Worm (Caenorhabditis elegans): Measurements from ENCODE around the gene C14A11.6.
"Not testable (repeated sequence)": the region's sequence is repeated elsewhere in the genome, so short reads cannot be mapped to it uniquely, and the experiment has no call there.

C14A11.6 gene

ce11 chrX:2807390-2807789 is 6.6 kb downstream of the C14A11.6 start, which contains the start of gene C14A11.5:
Gene C14A11.5 (minus strand): TSS chrX:2807528.
- TF ChIP-seq nhr-27 (tag; optimal IDR thresholded peaks at IDR 0.05) = no peak
- TF ChIP-seq ekl-4 (GFP tag; IDR thresholded peaks at IDR 0.05) = no peak
- peak; percentile 18 for TF ChIP-seq ztf-18 (tag; optimal IDR thresholded peaks at IDR 0.05)

- TF ChIP-seq Y95B8A.8 (GFP tag; IDR thresholded peaks at IDR 0.05) = no peak
- no peak for TF ChIP-seq aptf-3 (GFP tag; IDR thresholded peaks at IDR 0.05)
- no peak for TF ChIP-seq egl-18 (GFP tag; IDR thresholded peaks at IDR 0.05)
- TF ChIP-seq T07F8.4 (tag; optimal IDR thresholded peaks at IDR 0.05) = no peak
- no peak for TF ChIP-seq F49E8.2 (tag; optimal IDR thresholded peaks at IDR 0.05; ENCODE audit: insufficient read depth)
- TF ChIP-seq madf-6 (GFP tag; IDR thresholded peaks at IDR 0.05) = no peak
- TF ChIP-seq F37B4.10 (GFP tag; IDR thresholded peaks at IDR 0.05) = no peak
- TF ChIP-seq lin-54 (GFP tag; optimal IDR thresholded peaks at IDR 0.05) = no peak
- TF ChIP-seq ceh-58 (GFP tag; IDR thresholded peaks at IDR 0.05) = no peak
Observed at ce11 chrX:2802562-2803165, 11.3 kb downstream of the C14A11.6 start, which contains the start of gene C14A11.2. Gene C14A11.2 (plus strand): TSS chrX:2803112.

- TF ChIP-seq ztf-25 (GFP tag; IDR thresholded peaks at IDR 0.05) = peak; percentile 78
- TF ChIP-seq rpc-1 (optimal IDR thresholded peaks at IDR 0.05) = not testable (repeated sequence)
- TF ChIP-seq rpc-1 (tag; optimal IDR thresholded peaks at IDR 0.05) = peak; percentile 34
- peak; percentile 64; the same call in 1 of the 2 replicates for TF ChIP-seq nfyb-1 (GFP tag; IDR thresholded peaks at IDR 0.05)
- peak; percentile 61; the same call in 1 of the 2 replicates for TF ChIP-seq pbrm-1 (GFP tag; IDR thresholded peaks at IDR 0.05)
- TF ChIP-seq D2030.7 (GFP tag; IDR thresholded peaks at IDR 0.05) = peak; percentile 33; the same call in 1 of the 2 replicates
- TF ChIP-seq hmg-20 (GFP tag; IDR thresholded peaks at IDR 0.05) = peak; percentile 58; the same call in 1 of the 2 replicates
- TF ChIP-seq madf-3 (GFP tag; IDR thresholded peaks at IDR 0.05) = 0 out of 2 replicates have a peak, but pooled peaks have one; percentile 10
- TF ChIP-seq dox-1 (GFP tag; IDR thresholded peaks at IDR 0.05) = peak; percentile 72
- TF ChIP-seq ceh-40 (GFP tag; IDR thresholded peaks at IDR 0.05) = 0 out of 2 replicates have a peak, but pooled peaks have one; percentile 23
- TF ChIP-seq ekl-4 (GFP tag; IDR thresholded peaks at IDR 0.05) = peak; percentile 66
- TF ChIP-seq madf-6 (GFP tag; IDR thresholded peaks at IDR 0.05) = 0 out of 2 replicates have a peak, but pooled peaks have one; percentile 56
- TF ChIP-seq B0261.1 (tag; optimal IDR thresholded peaks at IDR 0.05) = peak; percentile 52
- TF ChIP-seq tbp1 (GFP tag; optimal IDR thresholded peaks at IDR 0.05) = peak; percentile 81
- peak; percentile 85 for TF ChIP-seq Y56A3A.18 (GFP tag; IDR thresholded peaks at IDR 0.05)
- peak; percentile 83 for TF ChIP-seq lin-26 (GFP tag; IDR thresholded peaks at IDR 0.05)
- 0 out of 2 replicates have a peak, but pooled peaks have one; percentile 47 for TF ChIP-seq cebp-2 (GFP tag; IDR thresholded peaks at IDR 0.05)
- TF ChIP-seq Y53G8AR.9 (GFP tag; conservative IDR thresholded peaks at IDR 0.05) = 0 out of 2 replicates have a peak, but pooled peaks have one; percentile 17
- TF ChIP-seq hmg-1.2 (GFP tag; IDR thresholded peaks at IDR 0.05) = peak; percentile 64
Observed at ce11 chrX:2801666-2802065, 12.3 kb downstream of the C14A11.6 start.

ce11 chrX:2795054-2795453 is 18.9 kb downstream of the C14A11.6 start:
- TF ChIP-seq nhr-90 (tag; optimal IDR thresholded peaks at IDR 0.05) (no peak), efl-1 (GFP tag; optimal IDR thresholded peaks at IDR 0.05) (no peak), Y67H2A.10 (GFP tag; conservative IDR thresholded peaks at IDR 0.05) (no peak), mel-28 (tag; optimal IDR thresholded peaks at IDR 0.05; ENCODE audit: borderline replicate concordance) (no peak), cebp-2 (GFP tag; IDR thresholded peaks at IDR 0.05) (no peak), D2030.7 (GFP tag; IDR thresholded peaks at IDR 0.05) (no peak), B0261.1 (tag; optimal IDR thresholded peaks at IDR 0.05) (no peak), dox-1 (GFP tag; IDR thresholded peaks at IDR 0.05) (no peak), lin-35 (GFP tag; optimal IDR thresholded peaks at IDR 0.05) (no peak), ets-4 (GFP tag; optimal IDR thresholded peaks at IDR 0.05) (no peak), Y53F4B.3 (GFP tag; IDR thresholded peaks at IDR 0.05) (no peak), madf-8 (GFP tag; conservative IDR thresholded peaks at IDR 0.05) (no peak), ceh-91 (GFP tag; IDR thresholded peaks at IDR 0.05) (no peak), F37B4.10 (GFP tag; IDR thresholded peaks at IDR 0.05) (no peak), atf-7 (tag; optimal IDR thresholded peaks at IDR 0.05) (no peak), ekl-4 (GFP tag; IDR thresholded peaks at IDR 0.05) (no peak), unc-62 (GFP tag; optimal IDR thresholded peaks at IDR 0.05) (no peak)
